Fruit fly (Drosophila melanogaster): ENCODE results near the gene CG15167.

The CG15167 gene

dm6 chr2L:18714086-18714485, 26.1 kb upstream of the CG15167 start (continued):
- TF ChIP-seq pan (optimal IDR thresholded peaks at IDR 0.05) (no peak), pan (GFP tag; optimal IDR thresholded peaks at IDR 0.05 in 1 of 2, IDR thresholded peaks at IDR 0.05 in 1 of 2) (no peak), CG2120 (GFP tag; optimal IDR thresholded peaks at IDR 0.05) (no peak), CG12104 (GFP tag; optimal IDR thresholded peaks at IDR 0.05) (no peak), Myb (GFP tag; optimal IDR thresholded peaks at IDR 0.05) (peak; percentile 58), crc (GFP tag; optimal IDR thresholded peaks at IDR 0.05) (no peak), GATAe (GFP tag; conservative IDR thresholded peaks at IDR 0.05) (no peak), hb (GFP tag; IDR thresholded peaks at IDR 0.05; ENCODE audit: partially characterized antibody) (no peak), zfh2 (GFP tag; optimal IDR thresholded peaks at IDR 0.05) (no peak), CG6272 (GFP tag; IDR thresholded peaks at IDR 0.05) (no peak), toy (GFP tag; IDR thresholded peaks at IDR 0.05) (no peak), nerfin-1 (tag; optimal IDR thresholded peaks at IDR 0.05) (no peak), trem (tag; optimal IDR thresholded peaks at IDR 0.05) (no peak), CG6654 (GFP tag; optimal IDR thresholded peaks at IDR 0.05) (no peak), CG10431 (GFP tag; optimal IDR thresholded peaks at IDR 0.05) (no peak), slp2 (GFP tag; optimal IDR thresholded peaks at IDR 0.05) (no peak), CG1792 (GFP tag; optimal IDR thresholded peaks at IDR 0.05) (no peak), usp (GFP tag; optimal IDR thresholded peaks at IDR 0.05) (no peak), Nf-YB (GFP tag; optimal IDR thresholded peaks at IDR 0.05) (no peak), Oli (tag; optimal IDR thresholded peaks at IDR 0.05) (no peak), lov (optimal IDR thresholded peaks at IDR 0.05) (no peak), lov (GFP tag; IDR thresholded peaks at IDR 0.05) (no peak), CG18619 (GFP tag; optimal IDR thresholded peaks at IDR 0.05) (no peak), Med (GFP tag) (no peak), NK7.1 (GFP tag; optimal IDR thresholded peaks at IDR 0.05) (no peak), ssp (GFP tag; IDR thresholded peaks at IDR 0.05) (no peak), Mes4 (GFP tag; optimal IDR thresholded peaks at IDR 0.05) (no peak), Pdp1 (GFP tag; optimal IDR thresholded peaks at IDR 0.05) (peak in 1 of 2 experiments; percentile 6), Dp (GFP tag; optimal IDR thresholded peaks at IDR 0.05) (peak; percentile 75), br (optimal IDR thresholded peaks at IDR 0.05) (no peak), dmrt99B (tag; optimal IDR thresholded peaks at IDR 0.05) (no peak), Sox102F (GFP tag; optimal IDR thresholded peaks at IDR 0.05) (no peak), Stat92E (GFP tag; optimal IDR thresholded peaks at IDR 0.05) (no peak), CG9876 (GFP tag; optimal IDR thresholded peaks at IDR 0.05) (no peak), aop (GFP tag; IDR thresholded peaks at IDR 0.05) (no peak), maf-S (GFP tag; optimal IDR thresholded peaks at IDR 0.05) (no peak), Doc3 (GFP tag; IDR thresholded peaks at IDR 0.05; ENCODE audit: partially characterized antibody) (no peak), Lpt (GFP tag; optimal IDR thresholded peaks at IDR 0.05) (no peak), Bgb (GFP tag; IDR thresholded peaks at IDR 0.05; ENCODE audit: partially characterized antibody) (peak; percentile 47; the same call in 1 of the 2 replicates), CG14050 (GFP tag; IDR thresholded peaks at IDR 0.05) (no peak), CG4328 (GFP tag; optimal IDR thresholded peaks at IDR 0.05) (no peak), Bdp1 (GFP tag; optimal IDR thresholded peaks at IDR 0.05) (no peak), CG1233 (GFP tag; optimal IDR thresholded peaks at IDR 0.05) (no peak), pzg (GFP tag; optimal IDR thresholded peaks at IDR 0.05) (no peak), lab (GFP tag; optimal IDR thresholded peaks at IDR 0.05) (no peak), CrebB (tag; optimal IDR thresholded peaks at IDR 0.05) (no peak), Nf-YA (GFP tag; IDR thresholded peaks at IDR 0.05) (no peak), gsb (GFP tag; IDR thresholded peaks at IDR 0.05) (no peak), ash1 (GFP tag; optimal IDR thresholded peaks at IDR 0.05) (no peak), sug (tag; optimal IDR thresholded peaks at IDR 0.05) (no peak), CG7987 (GFP tag; optimal IDR thresholded peaks at IDR 0.05) (no peak), salm (tag; optimal IDR thresholded peaks at IDR 0.05) (no peak), pnt (GFP tag; optimal IDR thresholded peaks at IDR 0.05) (no peak)
